Worm (Caenorhabditis elegans) whole organism, L1 larva: ENCODE data around the gene ubc-22.

ENCODE experiments used
- F16B12.6 ChIP-seq: fragments of 150-350 bp; optimal IDR thresholded peaks from 2 replicates; lab custom pipeline; 2014; ENCODE audit warnings: missing biosample characterization, missing genetic modification characterization
- aha-1 ChIP-seq: fragments of 150-350 bp; optimal IDR thresholded peaks from 2 replicates; lab custom pipeline; 2014; ENCODE audit warnings: missing biosample characterization, missing genetic modification characterization
- ama-1 ChIP-seq: fragments of 150-350 bp; optimal IDR thresholded peaks from 2 replicates; lab custom pipeline; 2014
- efl-1 ChIP-seq, 4 experiments: fragments of 150-350 bp; optimal IDR thresholded peaks in 3 of 4; peaks in 1 of 4; 1 replicate in 1 of 4; 2 replicates in 3 of 4; lab custom pipeline; 2014; ENCODE audit warnings: missing biosample characterization in 2 of 4, missing genetic modification characterization in 2 of 4, missing genetic modification reagents in 2 of 4
- efl-3 ChIP-seq: fragments of 200-800 bp; sonication (Bioruptor generic); optimal IDR thresholded peaks from 2 replicates; lab custom pipeline; 2018; ENCODE audit warnings: mild to moderate bottlenecking, missing genetic modification characterization, missing compliant biosample characterization
- elt-2 ChIP-seq: sonication (generic microtip); optimal IDR thresholded peaks from 2 replicates; lab custom pipeline; 2016; ENCODE audit warnings: missing genetic modification characterization, mild to moderate bottlenecking, inconsistent platforms, missing compliant biosample characterization, missing genetic modification reagents
- fkh-4 ChIP-seq: sonication (generic microtip); optimal IDR thresholded peaks from 2 replicates; lab custom pipeline; 2016; ENCODE audit warnings: missing compliant biosample characterization, missing genetic modification characterization, borderline replicate concordance
- hlh-17 ChIP-seq: fragments of 200-800 bp; sonication (Bioruptor generic); optimal IDR thresholded peaks from 2 replicates; lab custom pipeline; 2018; ENCODE audit warnings: missing genetic modification characterization, mild to moderate bottlenecking, missing compliant biosample characterization, moderate library complexity, borderline replicate concordance
- hlh-4 ChIP-seq: sonication (generic microtip); optimal IDR thresholded peaks from 2 replicates; lab custom pipeline; 2016; ENCODE audit warnings: mild to moderate bottlenecking, missing genetic modification characterization, missing compliant biosample characterization
- irx-1 ChIP-seq: sonication (generic microtip); optimal IDR thresholded peaks from 2 replicates; lab custom pipeline; 2016; ENCODE audit warnings: missing genetic modification characterization, missing compliant biosample characterization
- jun-1 ChIP-seq: fragments of 150-350 bp; optimal IDR thresholded peaks from 2 replicates; lab custom pipeline; 2014; ENCODE audit warnings: missing biosample characterization, missing genetic modification reagents, missing genetic modification characterization
- lin-13 ChIP-seq: fragments of 150-350 bp; optimal IDR thresholded peaks from 2 replicates; lab custom pipeline; 2014; ENCODE audit warnings: missing biosample characterization, missing genetic modification reagents, missing genetic modification characterization
- lin-35 ChIP-seq, 2 experiments: fragments of 150-350 bp; optimal IDR thresholded peaks; 2 replicates each; lab custom pipeline; 2014; ENCODE audit warnings: missing biosample characterization in 2 of 2, missing genetic modification characterization in 2 of 2, missing genetic modification reagents in 2 of 2
- lin-39 ChIP-seq: fragments of 150-350 bp; optimal IDR thresholded peaks from 2 replicates; lab custom pipeline; 2014; ENCODE audit warnings: missing biosample characterization, missing genetic modification reagents, missing genetic modification characterization
- lir-3 ChIP-seq: sonication (generic microtip); optimal IDR thresholded peaks from 2 replicates; lab custom pipeline; 2016; ENCODE audit warnings: mild to moderate bottlenecking, missing genetic modification characterization, moderate library complexity, missing compliant biosample characterization; ENCODE audit not compliant: poor library complexity
- mef-2 ChIP-seq: fragments of 150-350 bp; optimal IDR thresholded peaks from 2 replicates; lab custom pipeline; 2014; ENCODE audit warnings: missing biosample characterization, missing genetic modification characterization
- nhr-19 ChIP-seq: fragments of 200-800 bp; sonication (Bioruptor generic); conservative IDR thresholded peaks from 2 replicates; pipeline ENCODE4 v1.3.6; 2022; ENCODE audit warnings: missing genetic modification characterization, missing compliant biosample characterization
- nhr-28 ChIP-seq: fragments of 150-350 bp; optimal IDR thresholded peaks from 2 replicates; lab custom pipeline; 2014; ENCODE audit warnings: missing biosample characterization, missing genetic modification characterization
- nhr-76 ChIP-seq: sonication (generic microtip); optimal IDR thresholded peaks from 2 replicates; lab custom pipeline; 2017; ENCODE audit warnings: missing biosample characterization, missing genetic modification characterization
- nhr-77 ChIP-seq: fragments of 150-350 bp; optimal IDR thresholded peaks from 2 replicates; lab custom pipeline; 2014; ENCODE audit warnings: missing biosample characterization, missing genetic modification characterization
- nhr-84 ChIP-seq: sonication (generic microtip); optimal IDR thresholded peaks from 2 replicates; lab custom pipeline; 2017; ENCODE audit warnings: missing biosample characterization, missing genetic modification characterization
- nhr-90 ChIP-seq: sonication (generic microtip); optimal IDR thresholded peaks from 2 replicates; lab custom pipeline; 2016; ENCODE audit warnings: mild to moderate bottlenecking, missing genetic modification characterization, missing compliant biosample characterization; ENCODE audit not compliant: poor library complexity
- pag-3 ChIP-seq: sonication (generic microtip); optimal IDR thresholded peaks from 2 replicates; lab custom pipeline; 2017; ENCODE audit warnings: missing genetic modification characterization, mild to moderate bottlenecking, missing compliant biosample characterization, antibody characterized with exemption, borderline replicate concordance; ENCODE audit not compliant: insufficient read depth
- pqm-1 ChIP-seq: sonication (generic microtip); optimal IDR thresholded peaks from 3 replicates; lab custom pipeline; 2017; ENCODE audit warnings: missing biosample characterization, missing genetic modification characterization
- rnt-1 ChIP-seq: sonication (generic microtip); optimal IDR thresholded peaks from 2 replicates; lab custom pipeline; 2016; ENCODE audit warnings: mild to moderate bottlenecking, missing genetic modification characterization, moderate library complexity, missing compliant biosample characterization
- skn-1 ChIP-seq: fragments of 150-350 bp; optimal IDR thresholded peaks from 2 replicates; lab custom pipeline; 2014; ENCODE audit warnings: missing biosample characterization, missing genetic modification characterization
- snu-23 ChIP-seq: sonication (generic microtip); optimal IDR thresholded peaks from 2 replicates; lab custom pipeline; 2016; ENCODE audit warnings: missing genetic modification characterization, missing compliant biosample characterization
- sptf-1 ChIP-seq: fragments of 150-350 bp; optimal IDR thresholded peaks from 2 replicates; lab custom pipeline; 2014; ENCODE audit warnings: missing biosample characterization, missing genetic modification characterization
- sup-37 ChIP-seq: fragments of 200-800 bp; sonication (Bioruptor generic); optimal IDR thresholded peaks from 2 replicates; lab custom pipeline; 2018; ENCODE audit warnings: mild to moderate bottlenecking, missing genetic modification characterization, missing compliant biosample characterization
- swsn-7 ChIP-seq: sonication (generic microtip); optimal IDR thresholded peaks from 2 replicates; lab custom pipeline; 2016; ENCODE audit warnings: missing genetic modification characterization, missing compliant biosample characterization
- tlp-1 ChIP-seq: fragments of 150-350 bp; optimal IDR thresholded peaks from 2 replicates; lab custom pipeline; 2014; ENCODE audit warnings: missing biosample characterization, missing genetic modification characterization
- unc-130 ChIP-seq: fragments of 150-350 bp; optimal IDR thresholded peaks from 2 replicates; lab custom pipeline; 2017; ENCODE audit warnings: missing biosample characterization, missing genetic modification characterization, inconsistent platforms
- unc-62 ChIP-seq: fragments of 150-350 bp; optimal IDR thresholded peaks from 2 replicates; lab custom pipeline; 2014; ENCODE audit warnings: missing biosample characterization, missing genetic modification reagents, missing genetic modification characterization
- vab-15 ChIP-seq: sonication (generic microtip); optimal IDR thresholded peaks from 2 replicates; lab custom pipeline; 2017; ENCODE audit warnings: missing genotype, mild to moderate bottlenecking, missing genetic modification characterization, missing compliant biosample characterization
- xbp-1 ChIP-seq: sonication (generic microtip); optimal IDR thresholded peaks from 2 replicates; lab custom pipeline; 2016; ENCODE audit warnings: missing genetic modification characterization, missing compliant biosample characterization

The ubc-22 gene

DNA sequence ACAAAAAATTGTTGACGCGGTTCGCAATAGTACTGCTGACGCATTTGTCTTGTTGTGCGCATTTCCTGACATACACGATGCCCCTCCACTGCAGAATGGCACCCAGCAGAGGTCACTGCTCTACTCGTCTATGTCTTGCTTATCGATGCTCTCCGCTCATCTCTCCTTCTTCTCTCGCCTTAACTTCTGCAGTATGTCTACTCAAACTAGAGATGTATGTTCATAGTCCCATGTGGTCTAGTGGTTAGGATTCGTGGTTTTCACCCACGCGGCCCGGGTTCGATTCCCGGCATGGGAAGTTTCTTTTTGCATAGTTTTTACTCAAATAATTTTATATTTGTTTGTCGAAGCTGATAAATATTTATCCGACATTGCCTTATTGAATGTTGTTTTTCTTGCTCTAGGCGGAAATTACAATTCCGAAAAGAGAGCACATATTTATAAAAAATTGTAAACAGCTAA is 33.0 kb downstream of the ubc-22 start, which contains the start of gene C28G1.2 (continued):
- TF ChIP-seq sptf-1 (tag; lab: Kevin White, UChicago) (no peak), vab-15 (tag; lab: Kevin White, UChicago) (peak; percentile 7), sup-37 (GFP tag; lab: Kevin White, UChicago) (peak; percentile 82), tlp-1 (no peak), irx-1 (peak; percentile 93), jun-1 (tag; lab: Kevin White, UChicago) (peak; percentile 80), swsn-7 (tag; lab: Kevin White, UChicago) (peak; percentile 96), lir-3 (peak; percentile 91), unc-62 (GFP tag; lab: Kevin White, UChicago) (no peak), rnt-1 (tag; lab: Kevin White, UChicago) (peak; percentile 90), aha-1 (tag; lab: Kevin White, UChicago) (peak; percentile 63), xbp-1 (tag; lab: Kevin White, UChicago) (peak; percentile 95)

DNA sequence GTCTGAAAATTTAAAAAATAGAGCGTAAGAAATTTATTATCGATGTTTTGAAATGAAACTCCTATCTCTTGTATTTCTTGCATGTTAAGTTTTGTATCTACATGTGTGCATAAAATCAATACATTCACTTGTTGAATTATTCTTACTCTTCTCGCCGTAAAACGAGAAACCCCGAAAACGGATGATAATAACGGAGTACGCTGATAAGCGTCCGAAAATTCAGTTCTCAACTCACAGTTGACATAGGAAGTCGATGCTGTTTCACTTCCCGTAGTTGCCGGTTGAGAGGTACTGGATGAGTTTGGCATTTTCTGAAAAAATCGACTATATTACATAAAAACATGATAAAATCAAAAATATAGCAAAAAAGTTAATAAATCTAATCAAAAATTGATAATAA is 33.6 kb downstream of the ubc-22 start, which contains the start of gene sec-15:
Gene sec-15, minus strand, starts transcription at position 311 of the 400 bp plus-strand sequence.
- TF ChIP-seq nhr-76 (no peak), vab-15 (tag; lab: Kevin White, UChicago) (no peak), ama-1 (lab: Kevin White, UChicago) (no peak), mef-2 (tag; lab: Kevin White, UChicago) (no peak), unc-130 (tag; lab: Kevin White, UChicago) (no peak), hlh-4 (tag; lab: Kevin White, UChicago) (no peak), nhr-90 (tag; lab: Kevin White, UChicago) (no peak), nhr-84 (tag; lab: Kevin White, UChicago) (no peak), nhr-77 (tag; lab: Kevin White, UChicago) (no peak), snu-23 (GFP tag; lab: Kevin White, UChicago) (no peak), skn-1 (tag; lab: Kevin White, UChicago) (no peak), aha-1 (tag; lab: Kevin White, UChicago) (no peak)

DNA sequence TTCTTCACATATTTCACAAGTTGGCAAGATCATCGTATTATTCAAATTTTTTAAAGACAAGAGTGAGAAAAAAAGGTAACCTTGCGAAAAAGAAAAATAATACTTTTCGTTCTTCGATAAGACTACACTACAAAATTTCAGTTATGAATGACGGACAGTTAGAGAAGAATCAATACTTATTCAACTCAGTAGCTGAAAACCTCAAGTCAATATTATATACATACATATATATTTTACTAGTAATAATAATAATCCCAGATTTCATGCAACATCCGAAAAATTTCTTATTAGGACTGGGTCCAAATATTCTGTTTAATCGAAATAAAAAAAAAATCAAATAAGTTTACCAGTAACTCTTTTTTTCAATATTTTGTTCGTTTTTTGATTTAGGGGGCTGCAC is 37.8 kb downstream of the ubc-22 start, which contains the start of gene C28G1.6:
Gene C28G1.6, minus strand, starts transcription at position 101 of the 400 bp plus-strand sequence.
- TF ChIP-seq lin-13 (GFP tag; lab: Kevin White, UChicago) = no peak
- no peak for TF ChIP-seq nhr-77 (tag; lab: Kevin White, UChicago)
- peak; percentile 14 for TF ChIP-seq elt-2 (tag; lab: Kevin White, UChicago)
- no peak for TF ChIP-seq unc-130 (tag; lab: Kevin White, UChicago)

DNA sequence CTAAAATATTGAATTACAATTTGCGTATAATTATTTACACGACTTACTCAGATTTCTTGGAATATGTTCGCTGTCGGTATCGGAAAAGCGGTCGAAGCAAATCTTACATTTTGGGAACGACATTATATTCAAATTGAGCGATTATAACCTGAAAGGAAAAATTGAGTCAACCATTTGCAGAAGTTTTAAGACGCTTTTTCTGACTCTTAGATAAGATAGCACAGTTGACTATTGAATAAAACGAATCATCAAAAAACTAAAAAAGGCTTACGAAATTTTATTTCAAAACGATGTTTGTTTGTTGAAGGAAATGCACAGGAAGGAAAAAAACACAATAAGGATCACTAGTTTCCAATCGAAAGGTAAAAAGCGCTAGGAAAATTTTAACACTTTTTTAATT is 40.6 kb downstream of the ubc-22 start, which contains the start of gene rcs-1:
Gene rcs-1, minus strand, starts transcription at position 176 of the 400 bp plus-strand sequence.
- TF ChIP-seq F16B12.6 (tag; lab: Kevin White, UChicago) = no peak
- TF ChIP-seq nhr-84 (tag; lab: Kevin White, UChicago) = no peak
- no peak for TF ChIP-seq lin-13 (GFP tag; lab: Kevin White, UChicago)
- TF ChIP-seq mef-2 (tag; lab: Kevin White, UChicago) = no peak
- no peak for TF ChIP-seq hlh-17 (GFP tag; lab: Kevin White, UChicago)
- TF ChIP-seq efl-3 (GFP tag; lab: Kevin White, UChicago) = no peak
- TF ChIP-seq ama-1 (lab: Kevin White, UChicago) = no peak
- TF ChIP-seq unc-130 (tag; lab: Kevin White, UChicago) = no peak
- no peak for TF ChIP-seq fkh-4 (tag; lab: Kevin White, UChicago)
- TF ChIP-seq pag-3 (tag; lab: Kevin White, UChicago) = no peak
- TF ChIP-seq nhr-28 (tag; lab: Kevin White, UChicago) = no peak
- no peak for TF ChIP-seq lin-39 (tag; lab: Kevin White, UChicago)
- no peak for TF ChIP-seq xbp-1 (tag; lab: Kevin White, UChicago)

DNA sequence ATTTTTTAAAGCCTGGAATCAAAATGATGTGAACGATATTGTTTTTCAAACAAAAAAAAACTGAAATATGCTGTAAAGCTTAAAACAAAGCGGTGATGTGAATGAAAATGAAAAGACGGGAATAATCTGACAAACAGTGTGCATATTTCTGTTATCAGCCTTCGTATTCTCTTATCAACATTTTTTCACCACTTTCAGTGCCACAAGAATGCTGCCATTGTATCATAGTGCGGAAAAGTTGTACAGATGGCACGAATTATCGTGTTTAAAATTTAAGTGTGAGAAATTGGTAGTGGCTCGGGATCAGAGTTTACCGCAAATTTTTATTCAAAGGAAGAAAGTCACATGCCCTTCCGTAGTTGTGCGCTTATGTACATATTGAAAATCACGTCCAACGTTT is 44.5 kb downstream of the ubc-22 start, which contains the start of gene ifd-1:
Gene ifd-1, minus strand, starts transcription at position 12 of the 400 bp plus-strand sequence.
- TF ChIP-seq nhr-90 (tag; lab: Kevin White, UChicago) (peak; percentile 21), efl-1 (optimal IDR thresholded peaks at IDR 0.05; lab: Kevin White, UChicago) (no peak), efl-1 (GFP tag; optimal IDR thresholded peaks at IDR 0.05 in 1 of 2; lab: Kevin White, UChicago) (peak in 1 of 2 experiments; percentile 47), pqm-1 (tag; lab: Kevin White, UChicago) (peak; percentile 15), jun-1 (tag; lab: Kevin White, UChicago) (peak; percentile 23), lin-13 (GFP tag; lab: Kevin White, UChicago) (no peak), nhr-19 (GFP tag; lab: Robert Waterston, UW) (no peak), elt-2 (tag; lab: Kevin White, UChicago) (peak; percentile 92), lin-35 (GFP tag; optimal IDR thresholded peaks at IDR 0.05; lab: Kevin White, UChicago) (peak in 1 of 2 experiments; percentile 34), unc-62 (GFP tag; lab: Kevin White, UChicago) (no peak)
- TF ChIP-seq, all 84 proteins: peak for 6
